Fruit fly (Drosophila melanogaster) whole organism, embryonic: ENCODE results near the gene cic.

Source experiments
- B-H1 ChIP-seq: fragments of 200-800 bp; sonication (Bioruptor generic); IDR thresholded peaks from 3 replicates; pipeline ENCODE4 v1.3.6; 2022; ENCODE audit warnings: missing biosample characterization, missing genetic modification characterization
- CG10654 ChIP-seq: fragments of 200-800 bp; sonication (Bioruptor generic); optimal IDR thresholded peaks from 2 replicates; lab custom pipeline; 2016; ENCODE audit warnings: missing biosample characterization, missing genetic modification characterization
- CG1529 ChIP-seq: fragments of 200-800 bp; sonication (Bioruptor generic); optimal IDR thresholded peaks from 3 replicates; lab custom pipeline; 2018; ENCODE audit warnings: missing biosample characterization, missing genetic modification characterization
- CG15696 ChIP-seq: fragments of 200-800 bp; sonication (Bioruptor generic); optimal IDR thresholded peaks from 2 replicates; lab custom pipeline; 2019; ENCODE audit warnings: missing biosample characterization, mild to moderate bottlenecking, missing genetic modification characterization, moderate library complexity
- CG1603 ChIP-seq: fragments of 200-800 bp; sonication (Bioruptor generic); optimal IDR thresholded peaks from 2 replicates; lab custom pipeline; 2019; ENCODE audit warnings: missing biosample characterization, mild to moderate bottlenecking, missing genetic modification characterization, moderate library complexity
- CG17385 ChIP-seq: fragments of 200-800 bp; sonication (Bioruptor generic); optimal IDR thresholded peaks from 3 replicates; lab custom pipeline; 2018; ENCODE audit warnings: missing biosample characterization, mild to moderate bottlenecking, missing genetic modification characterization
- CG17568 ChIP-seq: fragments of 200-800 bp; sonication (Bioruptor generic); optimal IDR thresholded peaks from 2 replicates; lab custom pipeline; 2018; ENCODE audit warnings: missing biosample characterization, mild to moderate bottlenecking, missing genetic modification characterization, moderate library complexity
- CG18764 ChIP-seq: fragments of 200-800 bp; sonication (Bioruptor generic); optimal IDR thresholded peaks from 3 replicates; lab custom pipeline; 2016; ENCODE audit warnings: missing biosample characterization, missing genetic modification characterization
- CG2199 ChIP-seq: fragments of 200-800 bp; sonication (Bioruptor generic); IDR thresholded peaks from 3 replicates; pipeline ENCODE4 v1.3.6; 2022; ENCODE audit warnings: missing biosample characterization, missing genetic modification characterization
- CG2678 ChIP-seq: fragments of 200-800 bp; sonication (Bioruptor generic); optimal IDR thresholded peaks from 3 replicates; lab custom pipeline; 2019; ENCODE audit warnings: missing biosample characterization, mild to moderate bottlenecking, missing genetic modification characterization, moderate library complexity
- CG6689 ChIP-seq: fragments of 200-800 bp; sonication (Bioruptor generic); IDR thresholded peaks from 2 replicates; pipeline ENCODE4 v1.3.6; 2022; ENCODE audit warnings: missing biosample characterization, missing genetic modification characterization
- CG6854 ChIP-seq: fragments of 200-800 bp; sonication (Bioruptor generic); optimal IDR thresholded peaks from 3 replicates; lab custom pipeline; 2017; ENCODE audit warnings: missing biosample characterization, mild to moderate bottlenecking, missing genetic modification characterization
- CG7271 ChIP-seq: fragments of 200-800 bp; sonication (Bioruptor generic); optimal IDR thresholded peaks from 2 replicates; lab custom pipeline; 2018; ENCODE audit warnings: missing biosample characterization, mild to moderate bottlenecking, missing genetic modification characterization, moderate library complexity
- CG8281 ChIP-seq: fragments of 200-800 bp; sonication (Bioruptor generic); optimal IDR thresholded peaks from 2 replicates; lab custom pipeline; 2018; ENCODE audit warnings: missing biosample characterization, mild to moderate bottlenecking, missing genetic modification characterization, moderate library complexity
- CG8290 ChIP-seq, 3 experiments: fragments of 200-800 bp; sonication (Bioruptor generic); optimal IDR thresholded peaks; 2 replicates each; lab custom pipeline; 2016 to 2019; ENCODE audit warnings: missing biosample characterization in 3 of 3, missing genetic modification characterization in 3 of 3, mild to moderate bottlenecking in 2 of 3, moderate library complexity in 1 of 3
- CG9932 ChIP-seq: fragments of 200-800 bp; sonication (Bioruptor generic); IDR thresholded peaks from 2 replicates; pipeline ENCODE4 v1.3.6; 2022; ENCODE audit warnings: missing biosample characterization, missing genetic modification characterization
- Deaf1 ChIP-seq: fragments of 200-800 bp; optimal IDR thresholded peaks from 3 replicates; lab custom pipeline; 2019; ENCODE audit warnings: missing biosample characterization, mild to moderate bottlenecking, missing genetic modification characterization, moderate library complexity
- H2.0 ChIP-seq: fragments of 200-800 bp; sonication (Bioruptor generic); IDR thresholded peaks from 2 replicates; pipeline ENCODE4 v1.3.6; 2022; ENCODE audit warnings: missing biosample characterization, missing genetic modification characterization
- Hr39 ChIP-seq: fragments of >200 bp; optimal IDR thresholded peaks from 2 replicates; lab custom pipeline; 2017
- Hsf ChIP-seq: fragments of 200-800 bp; sonication (Bioruptor generic); optimal IDR thresholded peaks from 3 replicates; lab custom pipeline; 2016; ENCODE audit warnings: missing biosample characterization, missing genetic modification characterization
- Meics ChIP-seq: fragments of 200-800 bp; sonication (Bioruptor generic); optimal IDR thresholded peaks from 2 replicates; lab custom pipeline; 2017; ENCODE audit warnings: missing biosample characterization, mild to moderate bottlenecking, missing genetic modification characterization
- Neu2 ChIP-seq: fragments of 200-800 bp; sonication (Bioruptor generic); optimal IDR thresholded peaks from 3 replicates; lab custom pipeline; 2016; ENCODE audit warnings: missing biosample characterization, missing genetic modification characterization, borderline replicate concordance
- TFAM ChIP-seq: fragments of 200-800 bp; sonication (Bioruptor generic); optimal IDR thresholded peaks from 2 replicates; lab custom pipeline; 2017; ENCODE audit warnings: missing biosample characterization, missing genetic modification characterization, inconsistent platforms
- bab2 ChIP-seq: fragments of 200-800 bp; sonication (Bioruptor generic); optimal IDR thresholded peaks from 2 replicates; lab custom pipeline; 2016; ENCODE audit warnings: missing biosample characterization, missing genetic modification characterization
- cad ChIP-seq: fragments of >200 bp; optimal IDR thresholded peaks from 2 replicates; lab custom pipeline; 2017; ENCODE audit warnings: missing biosample characterization, missing genetic modification characterization
- cas ChIP-seq: fragments of 200-800 bp; sonication (Bioruptor generic); IDR thresholded peaks from 2 replicates; pipeline ENCODE4 v1.3.6; 2022; ENCODE audit warnings: missing biosample characterization, missing genetic modification characterization
- crol ChIP-seq: fragments of 200-800 bp; sonication (Bioruptor generic); IDR thresholded peaks from 2 replicates; pipeline ENCODE4 v1.3.6; 2022; ENCODE audit warnings: missing biosample characterization, missing genetic modification characterization
- danr ChIP-seq: fragments of 200-800 bp; sonication (Bioruptor generic); IDR thresholded peaks from 2 replicates; pipeline ENCODE4 v1.3.6; 2022; ENCODE audit warnings: missing biosample characterization, missing genetic modification characterization
- dm ChIP-seq: fragments of 200-800 bp; sonication (Bioruptor generic); optimal IDR thresholded peaks from 3 replicates; lab custom pipeline; 2016; ENCODE audit warnings: missing biosample characterization, missing genetic modification characterization
- dpn ChIP-seq, 2 experiments: fragments of 200-800 bp; sonication (Bioruptor generic); optimal IDR thresholded peaks; 3 replicates each; lab custom pipeline; 2016; ENCODE audit warnings: missing biosample characterization in 2 of 2, missing genetic modification characterization in 2 of 2
- exex ChIP-seq: fragments of 200-800 bp; sonication (Bioruptor generic); optimal IDR thresholded peaks from 4 replicates; lab custom pipeline; 2018; ENCODE audit warnings: missing biosample characterization, mild to moderate bottlenecking, missing genetic modification characterization, moderate library complexity
- fd64A ChIP-seq: fragments of 200-800 bp; sonication (Bioruptor generic); optimal IDR thresholded peaks from 3 replicates; lab custom pipeline; 2018; ENCODE audit warnings: missing biosample characterization, mild to moderate bottlenecking, missing genetic modification characterization
- gcm ChIP-seq: fragments of 200-800 bp; sonication (Bioruptor generic); optimal IDR thresholded peaks from 2 replicates; lab custom pipeline; 2019; ENCODE audit warnings: missing biosample characterization, mild to moderate bottlenecking, missing genetic modification characterization, moderate library complexity
- gsb-n ChIP-seq: fragments of 200-800 bp; sonication (Bioruptor generic); optimal IDR thresholded peaks from 3 replicates; lab custom pipeline; 2018; ENCODE audit warnings: missing biosample characterization, mild to moderate bottlenecking, missing genetic modification characterization
- ham ChIP-seq: fragments of 200-800 bp; sonication (Bioruptor generic); IDR thresholded peaks from 2 replicates; pipeline ENCODE4 v1.3.6; 2022; ENCODE audit warnings: missing biosample characterization, missing genetic modification characterization
- ind ChIP-seq: fragments of 200-800 bp; sonication (Bioruptor generic); optimal IDR thresholded peaks from 3 replicates; lab custom pipeline; 2016; ENCODE audit warnings: missing biosample characterization, missing genetic modification characterization
- lmd ChIP-seq: fragments of 200-800 bp; sonication (Bioruptor generic); IDR thresholded peaks from 2 replicates; pipeline ENCODE4 v1.3.6; 2022; ENCODE audit warnings: missing biosample characterization, missing genetic modification characterization
- nerfin-1 ChIP-seq: fragments of 200-800 bp; sonication (Bioruptor generic); optimal IDR thresholded peaks from 3 replicates; lab custom pipeline; 2019; ENCODE audit warnings: missing biosample characterization, mild to moderate bottlenecking, missing genetic modification characterization, moderate library complexity
- nom ChIP-seq: fragments of 200-800 bp; sonication (Bioruptor generic); optimal IDR thresholded peaks from 2 replicates; lab custom pipeline; 2017; ENCODE audit warnings: missing biosample characterization, missing genetic modification characterization, mild to moderate bottlenecking, moderate library complexity, missing genetic modification reagents
- odd ChIP-seq: fragments of 200-800 bp; sonication (Bioruptor generic); optimal IDR thresholded peaks from 2 replicates; lab custom pipeline; 2017; ENCODE audit warnings: missing biosample characterization, mild to moderate bottlenecking, missing genetic modification characterization
- org-1 ChIP-seq: fragments of 200-800 bp; sonication (Bioruptor generic); optimal IDR thresholded peaks from 2 replicates; lab custom pipeline; 2017; ENCODE audit warnings: missing biosample characterization, missing genetic modification characterization
- pan ChIP-seq, 4 experiments: fragments of >200 bp in 3 of 4; fragments of 200-800 bp in 1 of 4; sonication (Bioruptor generic) in 1 of 4; optimal IDR thresholded peaks in 3 of 4; IDR thresholded peaks in 1 of 4; 2 replicates each; pipeline versions ENCODE4 v1.3.6 to Lab custom; 2017 to 2022; ENCODE audit warnings: missing biosample characterization in 2 of 4, missing genetic modification characterization in 2 of 4, mixed read lengths in 1 of 4
- salm ChIP-seq: fragments of 200-800 bp; sonication (Bioruptor generic); optimal IDR thresholded peaks from 2 replicates; lab custom pipeline; 2018; ENCODE audit warnings: missing biosample characterization, mild to moderate bottlenecking, missing genetic modification characterization
- tap ChIP-seq: fragments of 200-800 bp; optimal IDR thresholded peaks from 3 replicates; lab custom pipeline; 2019; ENCODE audit warnings: missing biosample characterization, mild to moderate bottlenecking, missing genetic modification characterization, moderate library complexity
- zf30C ChIP-seq: fragments of 200-800 bp; sonication (Bioruptor generic); optimal IDR thresholded peaks from 3 replicates; lab custom pipeline; 2018; ENCODE audit warnings: missing biosample characterization, mild to moderate bottlenecking, missing genetic modification characterization
- zfh1 ChIP-seq: fragments of 200-800 bp; sonication (Bioruptor generic); IDR thresholded peaks from 3 replicates; pipeline ENCODE4 v1.3.6; 2022; ENCODE audit warnings: missing biosample characterization, missing genetic modification characterization

cic gene

DNA sequence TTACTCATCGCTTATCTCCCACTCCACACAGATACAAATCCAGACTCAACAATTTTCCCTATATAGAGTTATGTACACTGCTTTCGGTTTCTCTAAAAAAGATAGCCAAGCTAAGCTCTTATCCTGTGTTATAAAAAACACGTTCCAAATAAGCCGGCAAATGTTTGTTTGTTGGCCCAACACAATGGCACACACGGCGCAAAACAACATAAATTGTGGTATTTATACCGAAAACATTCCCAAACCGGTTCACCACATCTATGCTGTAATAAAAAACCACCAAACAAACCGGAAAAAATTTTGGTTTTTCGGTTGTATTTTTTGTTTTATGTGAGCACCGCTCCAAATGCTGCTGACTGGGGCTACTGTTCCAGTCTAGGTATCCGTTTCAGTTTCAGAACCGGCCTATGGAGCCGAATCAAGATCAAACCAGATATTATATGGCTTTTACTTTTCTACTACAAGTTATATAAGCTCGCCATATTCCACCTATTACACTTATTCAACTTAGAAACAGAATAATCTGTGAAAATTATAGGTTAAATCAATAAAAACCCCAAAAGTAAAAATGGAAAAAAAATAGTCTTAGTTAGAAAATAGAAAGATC, 6.3 kb downstream of the cic start (continued):
- no peak for TF ChIP-seq CG9932 (GFP tag; lab: Robert Waterston, UW)

DNA sequence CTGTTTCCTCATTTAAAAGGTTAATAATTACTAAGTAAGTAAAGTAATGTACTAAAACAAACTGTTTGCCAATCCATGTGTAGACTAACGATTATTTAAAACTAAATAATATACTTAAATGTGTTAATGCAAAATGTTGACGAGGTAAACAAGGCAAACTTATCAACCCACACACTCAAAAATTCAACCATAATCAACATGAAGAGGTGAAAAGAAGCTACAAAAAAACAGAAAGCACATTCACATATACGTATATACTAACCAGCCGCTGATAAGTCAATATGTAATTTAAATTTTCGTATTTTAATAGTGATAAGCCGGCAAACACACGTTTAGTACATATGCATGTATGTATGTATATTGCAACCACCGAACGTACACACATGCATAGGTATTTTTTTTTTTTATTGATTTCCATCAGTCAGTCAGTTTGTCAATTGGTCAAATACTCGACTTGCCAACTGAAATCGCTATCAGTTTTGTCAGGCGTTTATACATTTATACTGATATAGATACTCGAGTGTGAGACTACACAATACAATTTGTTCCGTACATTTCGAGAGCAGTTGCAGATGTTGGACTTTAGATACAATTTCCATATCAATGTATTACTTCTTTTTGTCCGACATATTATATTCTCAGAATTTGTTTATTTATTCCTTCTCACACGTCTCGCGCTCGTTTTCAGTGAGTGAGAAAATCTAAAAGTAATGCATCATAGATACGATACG, 7.0 kb downstream of the cic start:
- TF ChIP-seq CG18764 (peak; percentile 30), H2.0 (GFP tag; lab: Robert Waterston, UW) (peak; percentile 37; the same call in 1 of the 2 replicates), Meics (peak; percentile 12), Hr39 (lab: Kevin White, UChicago) (no peak), CG7271 (tag; lab: Kevin White, UChicago) (peak; percentile 57), CG6854 (GFP tag; lab: Kevin White, UChicago) (no peak), ind (GFP tag; lab: Kevin White, UChicago) (no peak), zfh1 (GFP tag; lab: Robert Waterston, UW) (peak; percentile 56; the same call in 1 of the 3 replicates), zf30C (GFP tag; lab: Kevin White, UChicago) (no peak), ham (GFP tag; lab: Robert Waterston, UW) (no peak), org-1 (GFP tag; lab: Kevin White, UChicago) (peak; percentile 45), CG1603 (tag; lab: Kevin White, UChicago) (peak; percentile 46), CG8290 (GFP tag; optimal IDR thresholded peaks at IDR 0.05; lab: Kevin White, UChicago) (no peak), CG8290 (tag; optimal IDR thresholded peaks at IDR 0.05; lab: Kevin White, UChicago) (peak in 1 of 2 experiments; percentile 51), CG8281 (peak; percentile 100), crol (GFP tag; lab: Robert Waterston, UW) (peak; percentile 27; the same call in 1 of the 2 replicates), TFAM (no peak), tap (tag; lab: Kevin White, UChicago) (peak; percentile 65), dm (no peak), gsb-n (tag; lab: Kevin White, UChicago) (peak; percentile 45), exex (tag; lab: Kevin White, UChicago) (peak; percentile 84), gcm (GFP tag; lab: Kevin White, UChicago) (peak; percentile 50), CG6689 (GFP tag; lab: Robert Waterston, UW) (peak; percentile 55; the same call in 1 of the 2 replicates), dpn (GFP tag; optimal IDR thresholded peaks at IDR 0.05; lab: Kevin White, UChicago) (peak in 1 of 2 experiments; percentile 0), lmd (GFP tag; lab: Robert Waterston, UW) (peak; percentile 25; the same call in 1 of the 2 replicates), CG15696 (tag; lab: Kevin White, UChicago) (peak; percentile 63), CG2199 (GFP tag; lab: Robert Waterston, UW) (peak; percentile 52; the same call in 1 of the 3 replicates), bab2 (GFP tag; lab: Kevin White, UChicago) (peak; percentile 20), CG2678 (tag; lab: Kevin White, UChicago) (peak; percentile 79), CG1529 (peak; percentile 30), cad (no peak), Hsf (GFP tag; lab: Kevin White, UChicago) (peak; percentile 30), Deaf1 (tag; lab: Kevin White, UChicago) (no peak), odd (GFP tag; lab: Kevin White, UChicago) (peak; percentile 13), fd64A (GFP tag; lab: Kevin White, UChicago) (peak; percentile 66), CG10654 (peak; percentile 9), cas (GFP tag; lab: Robert Waterston, UW) (no peak), nom (GFP tag; lab: Kevin White, UChicago) (no peak), CG17568 (GFP tag; lab: Kevin White, UChicago) (peak; percentile 53), Neu2 (no peak), CG17385 (peak; percentile 39), danr (GFP tag; lab: Robert Waterston, UW) (no peak), B-H1 (GFP tag; lab: Robert Waterston, UW) (no peak), salm (tag; lab: Kevin White, UChicago) (peak; percentile 50), nerfin-1 (tag; lab: Kevin White, UChicago) (peak; percentile 30), pan (optimal IDR thresholded peaks at IDR 0.05; lab: Kevin White, UChicago) (no peak), pan (GFP tag; optimal IDR thresholded peaks at IDR 0.05 in 1 of 2, IDR thresholded peaks at IDR 0.05 in 1 of 2) (peak in 1 of 2 experiments; percentile 68)
